Fruit fly (Drosophila melanogaster) whole organism, embryonic: ENCODE results near the gene CG1943.

Experiments
- Bteb2 ChIP-seq: fragments of 200-800 bp; sonication (Bioruptor generic); optimal IDR thresholded peaks from 2 replicates; lab custom pipeline; 2016; ENCODE audit warnings: missing biosample characterization, missing genetic modification characterization
- CG10147 ChIP-seq: fragments of 200-800 bp; sonication (Bioruptor generic); optimal IDR thresholded peaks from 2 replicates; lab custom pipeline; 2019; ENCODE audit warnings: missing biosample characterization, mild to moderate bottlenecking, missing genetic modification characterization, moderate library complexity
- CG10431 ChIP-seq: fragments of 200-800 bp; sonication (Bioruptor generic); optimal IDR thresholded peaks from 3 replicates; lab custom pipeline; 2018; ENCODE audit warnings: missing biosample characterization, mild to moderate bottlenecking, missing genetic modification characterization
- CG10543 ChIP-seq: fragments of 200-800 bp; sonication (Bioruptor generic); optimal IDR thresholded peaks from 3 replicates; lab custom pipeline; 2017; ENCODE audit warnings: missing biosample characterization, mild to moderate bottlenecking, missing genetic modification characterization, moderate library complexity
- CG10959 ChIP-seq: fragments of 200-800 bp; sonication (Bioruptor generic); IDR thresholded peaks from 2 replicates; pipeline ENCODE4 v1.3.6; 2022; ENCODE audit warnings: missing biosample characterization, missing genetic modification characterization
- CG11398 ChIP-seq: fragments of 200-800 bp; sonication (Bioruptor generic); optimal IDR thresholded peaks from 2 replicates; lab custom pipeline; 2016; ENCODE audit warnings: missing biosample characterization, missing genetic modification characterization
- CG12299 ChIP-seq: fragments of 200-800 bp; sonication (Bioruptor generic); optimal IDR thresholded peaks from 2 replicates; lab custom pipeline; 2018; ENCODE audit warnings: missing biosample characterization, mild to moderate bottlenecking, missing genetic modification characterization
- CG14667 ChIP-seq: fragments of 200-800 bp; sonication (Bioruptor generic); IDR thresholded peaks from 2 replicates; pipeline ENCODE4 v1.3.6; 2022; ENCODE audit warnings: missing biosample characterization, missing genetic modification characterization
- CG15696 ChIP-seq: fragments of 200-800 bp; sonication (Bioruptor generic); optimal IDR thresholded peaks from 2 replicates; lab custom pipeline; 2019; ENCODE audit warnings: missing biosample characterization, mild to moderate bottlenecking, missing genetic modification characterization, moderate library complexity
- CG1647 ChIP-seq: fragments of 200-800 bp; sonication (Bioruptor generic); optimal IDR thresholded peaks from 3 replicates; lab custom pipeline; 2016; ENCODE audit warnings: missing biosample characterization, missing genetic modification characterization
- CG16815 ChIP-seq: fragments of 200-800 bp; sonication (Bioruptor generic); optimal IDR thresholded peaks from 3 replicates; lab custom pipeline; 2017; ENCODE audit warnings: missing biosample characterization, mild to moderate bottlenecking, missing genetic modification characterization
- CG17612 ChIP-seq: fragments of 200-800 bp; sonication (Bioruptor generic); IDR thresholded peaks from 2 replicates; pipeline ENCODE4 v1.3.6; 2022; ENCODE audit warnings: missing biosample characterization, missing genetic modification characterization
- CG2202 ChIP-seq: fragments of 200-800 bp; sonication (Bioruptor generic); optimal IDR thresholded peaks from 2 replicates; lab custom pipeline; 2018; ENCODE audit warnings: missing biosample characterization, mild to moderate bottlenecking, missing genetic modification characterization
- CG34376 ChIP-seq: fragments of 200-800 bp; sonication (Bioruptor generic); optimal IDR thresholded peaks from 2 replicates; lab custom pipeline; 2018; ENCODE audit warnings: missing biosample characterization, mild to moderate bottlenecking, missing genetic modification characterization
- CG3726 ChIP-seq: fragments of 200-800 bp; sonication (Bioruptor generic); IDR thresholded peaks from 3 replicates; pipeline ENCODE4, ENCODE4 v1.3.6; 2022; ENCODE audit warnings: missing biosample characterization, missing genetic modification characterization
- CG4282 ChIP-seq: fragments of 200-800 bp; sonication (Bioruptor generic); optimal IDR thresholded peaks from 2 replicates; lab custom pipeline; 2016; ENCODE audit warnings: missing biosample characterization, missing genetic modification characterization
- CG4730 ChIP-seq: fragments of 200-800 bp; sonication (Bioruptor generic); IDR thresholded peaks from 2 replicates; pipeline ENCODE4 v1.3.6; 2022; ENCODE audit warnings: missing biosample characterization, missing genetic modification characterization
- CG8290 ChIP-seq, 3 experiments: fragments of 200-800 bp; sonication (Bioruptor generic); optimal IDR thresholded peaks; 2 replicates each; lab custom pipeline; 2016 to 2019; ENCODE audit warnings: missing biosample characterization in 3 of 3, missing genetic modification characterization in 3 of 3, mild to moderate bottlenecking in 2 of 3, moderate library complexity in 1 of 3
- CG8359 ChIP-seq: fragments of 200-800 bp; sonication (Bioruptor generic); optimal IDR thresholded peaks from 2 replicates; lab custom pipeline; 2017; ENCODE audit warnings: missing biosample characterization, mild to moderate bottlenecking, missing genetic modification characterization, borderline replicate concordance
- CG8944 ChIP-seq: fragments of 200-800 bp; sonication (Bioruptor generic); optimal IDR thresholded peaks from 3 replicates; lab custom pipeline; 2016; ENCODE audit warnings: missing biosample characterization, missing genetic modification characterization
- CG9932 ChIP-seq: fragments of 200-800 bp; sonication (Bioruptor generic); IDR thresholded peaks from 2 replicates; pipeline ENCODE4 v1.3.6; 2022; ENCODE audit warnings: missing biosample characterization, missing genetic modification characterization
- Dip2 ChIP-seq: fragments of 200-800 bp; sonication (Bioruptor generic); IDR thresholded peaks from 2 replicates; pipeline ENCODE4 v1.3.6; 2022; ENCODE audit warnings: missing biosample characterization, missing genetic modification characterization
- H15 ChIP-seq: fragments of 200-800 bp; sonication (Bioruptor generic); IDR thresholded peaks from 3 replicates; pipeline ENCODE4 v1.3.6; 2022; ENCODE audit warnings: missing biosample characterization, missing genetic modification characterization
- Meics ChIP-seq: fragments of 200-800 bp; sonication (Bioruptor generic); optimal IDR thresholded peaks from 2 replicates; lab custom pipeline; 2017; ENCODE audit warnings: missing biosample characterization, mild to moderate bottlenecking, missing genetic modification characterization
- NC2β ChIP-seq: fragments of 200-800 bp; sonication (Bioruptor generic); optimal IDR thresholded peaks from 2 replicates; lab custom pipeline; 2016; ENCODE audit warnings: missing biosample characterization, missing genetic modification characterization
- Neu2 ChIP-seq: fragments of 200-800 bp; sonication (Bioruptor generic); optimal IDR thresholded peaks from 3 replicates; lab custom pipeline; 2016; ENCODE audit warnings: missing biosample characterization, missing genetic modification characterization, borderline replicate concordance
- Nf-YB ChIP-seq: fragments of 200-800 bp; sonication (Bioruptor generic); optimal IDR thresholded peaks from 3 replicates; lab custom pipeline; 2019; ENCODE audit warnings: missing biosample characterization, mild to moderate bottlenecking, missing genetic modification characterization, moderate library complexity
- Opbp ChIP-seq: fragments of 200-800 bp; sonication (Bioruptor generic); IDR thresholded peaks from 3 replicates; pipeline ENCODE4 v1.3.6; 2022; ENCODE audit warnings: missing biosample characterization, missing genetic modification characterization; ENCODE audit not compliant: partially characterized antibody
- PHDP ChIP-seq: fragments of 200-800 bp; sonication (Bioruptor generic); optimal IDR thresholded peaks from 3 replicates; lab custom pipeline; 2018; ENCODE audit warnings: missing biosample characterization, mild to moderate bottlenecking, missing genetic modification characterization, moderate library complexity
- TFAM ChIP-seq: fragments of 200-800 bp; sonication (Bioruptor generic); optimal IDR thresholded peaks from 2 replicates; lab custom pipeline; 2017; ENCODE audit warnings: missing biosample characterization, missing genetic modification characterization, inconsistent platforms
- ara ChIP-seq: fragments of 200-800 bp; sonication (Bioruptor generic); IDR thresholded peaks from 2 replicates; pipeline ENCODE4 v1.3.6; 2022; ENCODE audit warnings: missing biosample characterization, missing genetic modification characterization
- bigmax ChIP-seq: fragments of 200-800 bp; sonication (Bioruptor generic); optimal IDR thresholded peaks from 2 replicates; lab custom pipeline; 2018; ENCODE audit warnings: missing biosample characterization, mild to moderate bottlenecking, missing genetic modification characterization
- bsh ChIP-seq, 2 experiments: fragments of 200-800 bp; sonication (Bioruptor generic); optimal IDR thresholded peaks; 2 replicates each; lab custom pipeline; 2017 to 2018; ENCODE audit warnings: mild to moderate bottlenecking in 2 of 2, missing biosample characterization in 2 of 2, missing genetic modification characterization in 2 of 2, moderate library complexity in 1 of 2
- cad ChIP-seq: fragments of >200 bp; optimal IDR thresholded peaks from 2 replicates; lab custom pipeline; 2017; ENCODE audit warnings: missing biosample characterization, missing genetic modification characterization
- chn ChIP-seq: fragments of 200-800 bp; sonication (Bioruptor generic); optimal IDR thresholded peaks from 2 replicates; lab custom pipeline; 2016; ENCODE audit warnings: missing biosample characterization, missing genetic modification characterization
- dpn ChIP-seq, 2 experiments: fragments of 200-800 bp; sonication (Bioruptor generic); optimal IDR thresholded peaks; 3 replicates each; lab custom pipeline; 2016; ENCODE audit warnings: missing biosample characterization in 2 of 2, missing genetic modification characterization in 2 of 2
- grn ChIP-seq: fragments of 200-800 bp; sonication (Bioruptor generic); optimal IDR thresholded peaks from 3 replicates; lab custom pipeline; 2017; ENCODE audit warnings: missing biosample characterization, missing genetic modification characterization
- ham ChIP-seq: fragments of 200-800 bp; sonication (Bioruptor generic); IDR thresholded peaks from 2 replicates; pipeline ENCODE4 v1.3.6; 2022; ENCODE audit warnings: missing biosample characterization, missing genetic modification characterization
- jigr1 ChIP-seq: fragments of 200-800 bp; sonication (Bioruptor generic); IDR thresholded peaks from 3 replicates; pipeline ENCODE4 v1.3.6; 2022; ENCODE audit warnings: missing biosample characterization, missing genetic modification characterization
- kni ChIP-seq: fragments of 200-800 bp; sonication (Bioruptor generic); optimal IDR thresholded peaks from 3 replicates; lab custom pipeline; 2017; ENCODE audit warnings: mild to moderate bottlenecking, missing biosample characterization, missing genetic modification reagents, missing genetic modification characterization
- lmd ChIP-seq: fragments of 200-800 bp; sonication (Bioruptor generic); IDR thresholded peaks from 2 replicates; pipeline ENCODE4 v1.3.6; 2022; ENCODE audit warnings: missing biosample characterization, missing genetic modification characterization
- oc ChIP-seq: fragments of 200-800 bp; sonication (Bioruptor generic); optimal IDR thresholded peaks from 2 replicates; lab custom pipeline; 2018; ENCODE audit warnings: missing biosample characterization, mild to moderate bottlenecking, missing genetic modification characterization, moderate library complexity
- pb ChIP-seq: fragments of 200-800 bp; sonication (Bioruptor generic); optimal IDR thresholded peaks from 3 replicates; lab custom pipeline; 2016; ENCODE audit warnings: missing biosample characterization, missing genetic modification characterization
- rib ChIP-seq: fragments of 200-800 bp; sonication (Bioruptor generic); IDR thresholded peaks from 2 replicates; pipeline ENCODE4 v1.3.6; 2022; ENCODE audit warnings: missing biosample characterization, missing genetic modification characterization
- schlank ChIP-seq: fragments of 200-800 bp; sonication (Bioruptor generic); optimal IDR thresholded peaks from 2 replicates; lab custom pipeline; 2018; ENCODE audit warnings: missing biosample characterization, mild to moderate bottlenecking, missing genetic modification characterization
- tll ChIP-seq, 2 experiments: fragments of 200-800 bp in 1 of 2; fragments of >200 bp in 1 of 2; sonication (Bioruptor generic) in 1 of 2; optimal IDR thresholded peaks; 2 replicates each; lab custom pipeline; 2017 to 2019; ENCODE audit warnings: missing biosample characterization in 2 of 2, missing genetic modification characterization in 2 of 2, mild to moderate bottlenecking in 1 of 2, moderate library complexity in 1 of 2
- tna ChIP-seq: fragments of 200-800 bp; sonication (Bioruptor generic); IDR thresholded peaks from 2 replicates; pipeline ENCODE4 v1.3.6; 2022; ENCODE audit warnings: missing biosample characterization, missing genetic modification characterization; ENCODE audit not compliant: partially characterized antibody
- trh ChIP-seq: fragments of 200-800 bp; sonication (Bioruptor generic); optimal IDR thresholded peaks from 2 replicates; lab custom pipeline; 2016; ENCODE audit warnings: missing biosample characterization, missing genetic modification characterization
- unpg ChIP-seq: fragments of 200-800 bp; sonication (Bioruptor generic); optimal IDR thresholded peaks from 3 replicates; lab custom pipeline; 2018; ENCODE audit warnings: missing biosample characterization, mild to moderate bottlenecking, missing genetic modification characterization, moderate library complexity
- wdn ChIP-seq: fragments of 200-800 bp; sonication (Bioruptor generic); IDR thresholded peaks from 2 replicates; pipeline ENCODE4 v1.3.6; 2022; ENCODE audit warnings: missing biosample characterization, missing genetic modification characterization
- yki ChIP-seq: fragments of >200 bp; optimal IDR thresholded peaks from 3 replicates; lab custom pipeline; 2018
- z ChIP-seq: fragments of 200-800 bp; sonication (Bioruptor generic); IDR thresholded peaks from 3 replicates; pipeline ENCODE4 v1.3.6; 2022; ENCODE audit warnings: missing biosample characterization, missing genetic modification characterization

The CG1943 gene

dm6 chr3R:7091904-7092303, 17.2 kb downstream of the CG1943 start (continued):
- TF ChIP-seq CG10431 (GFP tag; lab: Kevin White, UChicago) (no peak), Dip2 (no peak), NC2β (no peak), PHDP (no peak), CG8944 (GFP tag; lab: Kevin White, UChicago) (no peak), trh (GFP tag; lab: Kevin White, UChicago) (no peak), chn (GFP tag; lab: Kevin White, UChicago) (no peak), CG1647 (GFP tag; lab: Kevin White, UChicago) (peak; percentile 32), CG16815 (GFP tag; lab: Kevin White, UChicago) (no peak), ham (GFP tag; lab: Robert Waterston, UW) (no peak), tna (GFP tag; lab: Robert Waterston, UW) (0 out of 2 replicates have a peak, but pooled peaks have one; percentile 11), CG10543 (GFP tag; lab: Kevin White, UChicago) (no peak), z (GFP tag; lab: Robert Waterston, UW) (no peak), H15 (GFP tag; lab: Robert Waterston, UW) (no peak), Neu2 (GFP tag; lab: Kevin White, UChicago) (no peak), TFAM (no peak), Nf-YB (GFP tag; lab: Kevin White, UChicago) (no peak), CG10147 (GFP tag; lab: Kevin White, UChicago) (no peak), CG34376 (GFP tag; lab: Kevin White, UChicago) (no peak), bsh (GFP tag; optimal IDR thresholded peaks at IDR 0.05; lab: Kevin White, UChicago) (peak in 1 of 2 experiments; percentile 16), CG4282 (GFP tag; lab: Kevin White, UChicago) (no peak), kni (no peak), CG2202 (tag; lab: Kevin White, UChicago) (no peak), pb (GFP tag; lab: Kevin White, UChicago) (no peak), CG9932 (GFP tag; lab: Robert Waterston, UW) (peak; percentile 23; the same call in 1 of the 2 replicates), CG15696 (peak; percentile 30), CG3726 (GFP tag; lab: Robert Waterston, UW) (no peak), Bteb2 (GFP tag; lab: Kevin White, UChicago) (peak; percentile 46), Opbp (GFP tag; lab: Robert Waterston, UW) (peak; percentile 86), unpg (peak; percentile 34), jigr1 (no peak), schlank (tag; lab: Kevin White, UChicago) (no peak), dpn (GFP tag; optimal IDR thresholded peaks at IDR 0.05; lab: Kevin White, UChicago) (peak; percentile 3 to 36), CG4730 (GFP tag; lab: Robert Waterston, UW) (no peak), tll (GFP tag; optimal IDR thresholded peaks at IDR 0.05; lab: Kevin White, UChicago) (no peak), CG14667 (no peak), wdn (GFP tag; lab: Robert Waterston, UW) (no peak), cad (no peak), Meics (GFP tag; lab: Kevin White, UChicago) (no peak), CG8359 (GFP tag; lab: Kevin White, UChicago) (no peak), rib (GFP tag; lab: Robert Waterston, UW) (no peak), CG10959 (GFP tag; lab: Robert Waterston, UW) (no peak), lmd (no peak), oc (no peak), bigmax (GFP tag; lab: Kevin White, UChicago) (peak; percentile 8), grn (GFP tag; lab: Kevin White, UChicago) (no peak), ara (GFP tag; lab: Robert Waterston, UW) (no peak), CG11398 (no peak), CG12299 (tag; lab: Kevin White, UChicago) (no peak), CG8290 (GFP tag; optimal IDR thresholded peaks at IDR 0.05; lab: Kevin White, UChicago) (peak; percentile 71), CG8290 (tag; optimal IDR thresholded peaks at IDR 0.05; lab: Kevin White, UChicago) (no peak), CG17612 (GFP tag; lab: Robert Waterston, UW) (no peak), yki (no peak)
